Worm (Caenorhabditis elegans): ENCODE results near the gene col-169.

col-169 gene

DNA sequence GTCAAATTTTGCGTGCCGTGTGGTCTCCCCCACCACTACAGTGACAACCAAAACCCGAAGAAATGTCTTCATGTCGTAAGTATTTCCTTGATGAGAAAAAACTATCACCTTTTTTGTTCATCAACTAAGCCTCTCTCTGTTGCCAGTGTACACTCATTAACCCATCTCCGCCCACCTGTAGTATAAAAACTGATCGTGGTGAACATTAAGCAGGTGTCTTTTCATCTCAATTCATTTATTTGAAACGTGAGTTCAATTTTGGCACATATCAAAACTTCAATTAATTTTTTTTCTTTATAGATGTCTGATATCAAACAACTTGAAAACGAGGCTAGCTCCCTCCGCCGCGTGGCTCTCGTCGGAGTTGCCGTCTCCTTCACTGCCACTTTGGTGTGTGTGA lies 2.4 kb downstream of the col-169 start, which contains the start of gene col-170:
TSS of gene col-170 (plus strand) at position 301 of the 400 bp plus-strand sequence.
- TF ChIP-seq unc-62 (GFP tag; optimal IDR thresholded peaks at IDR 0.05): no peak

DNA sequence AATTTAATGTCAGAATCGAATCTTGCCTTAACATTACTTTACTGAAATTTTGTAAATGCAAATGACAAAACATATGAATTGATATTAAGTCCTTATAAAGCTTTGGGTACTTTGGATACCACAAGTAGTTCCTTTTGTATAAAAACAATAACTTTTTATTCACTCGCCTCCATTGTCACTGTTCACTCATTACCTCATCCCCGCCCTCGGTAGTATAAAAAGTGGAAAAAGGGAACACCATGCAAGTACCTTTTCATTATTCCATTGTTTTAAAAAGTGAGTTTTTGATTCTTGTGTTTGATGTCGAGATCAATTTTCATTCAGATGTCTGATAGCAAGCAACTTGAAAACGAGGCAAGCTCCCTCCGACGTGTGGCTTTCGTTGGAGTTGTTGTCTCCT lies 5.0 kb downstream of the col-169 start, which contains the start of gene col-171:
TSS of gene col-171 (plus strand) at position 301 of the 400 bp plus-strand sequence.
- TF ChIP-seq unc-62 (GFP tag; optimal IDR thresholded peaks at IDR 0.05): no peak

DNA sequence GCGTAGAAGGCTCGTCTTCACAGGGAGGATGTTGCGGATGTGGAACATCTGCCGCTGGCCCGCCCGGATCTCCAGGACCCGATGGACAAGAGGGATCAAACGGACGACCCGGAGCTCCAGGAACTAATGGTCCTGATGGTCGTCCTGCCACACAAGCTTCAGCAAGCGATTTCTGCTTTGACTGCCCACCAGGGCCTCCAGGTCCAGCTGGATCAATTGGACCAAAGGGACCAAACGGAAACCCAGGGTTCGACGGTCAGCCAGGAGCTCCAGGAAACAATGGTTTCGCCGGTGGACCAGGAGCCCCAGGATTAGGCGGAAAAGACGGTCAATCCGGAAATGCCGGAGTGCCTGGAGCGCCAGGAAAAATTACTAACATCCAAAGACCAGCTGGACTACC lies 5.6 kb downstream of the col-169 start:
- TF ChIP-seq unc-62 (GFP tag; optimal IDR thresholded peaks at IDR 0.05): no peak

DNA sequence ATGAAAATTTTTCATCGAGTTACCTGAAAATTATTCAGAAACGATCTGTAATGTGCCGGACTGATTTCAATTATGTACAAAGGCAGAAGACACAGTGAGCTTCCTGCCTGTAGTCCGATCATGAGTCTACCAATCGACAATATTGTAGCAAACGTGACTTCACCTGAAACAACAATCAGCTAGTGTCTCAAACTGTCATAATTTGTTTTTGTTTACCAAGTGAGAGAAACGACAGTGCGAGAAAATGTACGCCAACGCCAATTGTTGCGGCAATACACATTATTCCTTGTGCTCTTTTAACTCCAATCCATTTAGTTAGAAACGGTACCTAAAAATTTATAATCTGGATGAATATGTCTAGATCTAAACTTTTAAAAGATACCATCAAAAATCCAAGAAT lies 8.4 kb downstream of the col-169 start:
- no peak for TF ChIP-seq unc-62 (GFP tag; optimal IDR thresholded peaks at IDR 0.05)

DNA sequence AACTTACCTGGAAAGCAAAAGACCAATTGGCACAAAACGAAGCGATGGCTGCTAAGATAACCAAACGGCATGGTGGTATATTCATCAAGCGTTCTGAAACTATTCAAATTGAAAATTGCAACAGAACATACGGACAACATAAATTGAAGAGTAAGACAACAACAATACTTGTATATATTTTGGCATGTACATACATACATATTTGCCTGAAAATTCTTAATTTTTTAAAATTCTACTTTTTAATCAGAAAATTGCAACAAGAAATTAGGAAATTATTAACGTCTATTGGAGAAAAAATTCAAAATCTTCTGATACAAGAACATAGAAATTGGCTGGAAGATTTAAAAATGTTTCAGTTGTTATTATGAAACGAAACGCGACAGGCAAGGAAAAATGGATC lies 9.0 kb downstream of the col-169 start, which contains the start of gene C03B1.13:
TSS of gene C03B1.13 (minus strand) at position 101 of the 400 bp plus-strand sequence.
- no peak for TF ChIP-seq unc-62 (GFP tag; optimal IDR thresholded peaks at IDR 0.05)

DNA sequence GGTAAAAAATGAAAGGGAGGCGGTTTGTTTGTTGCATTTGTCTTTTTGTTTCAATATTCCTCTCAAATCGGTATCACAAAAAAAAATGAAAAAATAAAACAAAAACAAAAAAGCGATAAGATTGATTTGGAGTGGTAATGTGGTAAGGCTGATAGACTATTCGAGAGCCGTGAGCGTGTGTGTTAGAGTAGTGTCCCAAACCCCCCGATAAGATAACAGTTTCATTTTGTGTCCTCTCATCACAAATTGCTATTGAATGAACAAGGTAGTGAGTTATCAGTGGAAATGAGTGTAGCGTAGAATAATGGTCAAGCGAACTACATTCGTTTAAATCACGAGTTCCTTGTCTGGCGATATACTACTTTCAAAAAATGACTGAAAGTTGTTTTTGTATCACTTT lies 9.5 kb downstream of the col-169 start:
- TF ChIP-seq unc-62 (GFP tag; optimal IDR thresholded peaks at IDR 0.05): no peak

DNA sequence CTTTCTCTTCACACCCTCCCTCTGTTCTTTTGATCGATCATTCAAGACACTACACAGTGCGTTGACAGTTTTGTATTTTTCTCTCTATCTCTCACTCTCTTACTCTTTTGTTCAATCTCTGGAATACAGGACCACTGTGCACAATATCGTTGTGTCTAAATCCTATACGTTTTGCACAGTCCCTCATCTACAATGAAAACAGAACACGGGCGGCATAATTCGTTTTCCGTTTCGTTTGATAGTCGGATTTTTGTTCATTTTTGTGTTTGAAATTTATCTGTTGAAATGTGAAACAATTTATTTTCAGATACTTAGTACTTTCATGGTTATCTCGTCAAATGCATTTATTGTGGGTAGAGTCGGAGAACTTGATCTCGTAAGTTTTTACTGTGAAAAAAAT lies 12.6 kb downstream of the col-169 start, which contains the start of gene C03B1.7:
TSS of gene C03B1.7 (plus strand) at position 301 of the 400 bp plus-strand sequence.
- no peak for TF ChIP-seq unc-62 (GFP tag; optimal IDR thresholded peaks at IDR 0.05)

DNA sequence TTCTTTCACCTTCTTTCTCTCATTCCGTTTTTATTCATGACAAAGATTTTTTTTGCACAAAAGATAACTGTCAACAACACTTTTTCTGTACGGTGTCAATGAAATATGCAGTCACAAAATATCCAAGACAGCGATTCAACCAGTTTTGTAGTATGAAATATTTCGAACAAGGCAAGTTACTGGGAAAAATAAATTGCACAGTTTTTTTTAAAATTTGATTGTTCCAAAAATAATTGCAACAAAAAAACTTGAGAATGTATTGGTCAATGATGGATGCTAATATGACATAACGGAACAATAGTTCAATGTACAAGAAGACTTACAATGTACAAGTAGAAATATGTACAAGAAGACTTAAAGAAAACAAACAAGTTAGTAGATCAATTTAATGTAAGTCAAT lies 16.8 kb downstream of the col-169 start:
- no peak for TF ChIP-seq unc-62 (GFP tag; optimal IDR thresholded peaks at IDR 0.05)

DNA sequence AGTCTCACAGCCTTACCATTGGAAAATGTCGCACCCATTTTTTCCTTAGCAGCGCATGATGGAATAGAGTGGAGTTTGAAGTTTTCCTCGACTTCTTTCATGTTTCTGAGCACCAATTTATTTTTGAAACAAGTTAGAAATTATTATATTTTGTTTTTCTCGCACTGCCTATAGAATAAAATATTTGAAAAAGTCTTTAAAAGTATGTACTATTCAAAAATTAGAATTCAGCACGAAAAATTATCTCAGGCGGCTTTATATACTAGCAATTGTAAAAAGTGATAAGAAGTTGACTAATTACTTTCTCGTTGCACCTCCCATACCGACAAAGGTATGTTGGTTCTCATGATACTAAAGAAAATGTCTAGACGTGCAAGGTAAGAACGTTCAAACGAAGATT lies 18.1 kb downstream of the col-169 start, which contains the start of gene C03B1.9:
TSS of gene C03B1.9 (minus strand) at position 101 of the 400 bp plus-strand sequence.
- TF ChIP-seq unc-62 (GFP tag; optimal IDR thresholded peaks at IDR 0.05): no peak

DNA sequence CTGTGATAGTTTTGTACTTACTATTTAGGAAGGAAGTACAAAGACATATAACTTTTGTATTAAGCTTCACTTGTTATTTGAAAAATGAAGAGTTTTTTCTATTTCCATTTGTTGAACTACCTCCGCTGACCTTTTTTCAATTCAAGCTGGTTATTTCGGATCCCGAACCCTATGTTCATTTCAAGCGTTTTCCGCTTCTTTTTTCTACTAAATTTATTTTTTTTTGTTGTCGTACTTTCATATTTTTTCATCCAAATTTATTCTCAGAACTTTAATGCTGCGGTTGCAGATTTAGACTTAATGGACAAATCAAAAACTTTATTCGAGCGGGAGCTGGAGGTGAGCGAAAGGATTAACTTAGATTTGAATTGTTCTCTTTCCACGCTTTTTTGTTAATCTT lies 21.1 kb downstream of the col-169 start, which contains the start of gene C03B1.6:
TSS of gene C03B1.6 (plus strand) at position 301 of the 400 bp plus-strand sequence.
- no peak for TF ChIP-seq unc-62 (GFP tag; optimal IDR thresholded peaks at IDR 0.05)

DNA sequence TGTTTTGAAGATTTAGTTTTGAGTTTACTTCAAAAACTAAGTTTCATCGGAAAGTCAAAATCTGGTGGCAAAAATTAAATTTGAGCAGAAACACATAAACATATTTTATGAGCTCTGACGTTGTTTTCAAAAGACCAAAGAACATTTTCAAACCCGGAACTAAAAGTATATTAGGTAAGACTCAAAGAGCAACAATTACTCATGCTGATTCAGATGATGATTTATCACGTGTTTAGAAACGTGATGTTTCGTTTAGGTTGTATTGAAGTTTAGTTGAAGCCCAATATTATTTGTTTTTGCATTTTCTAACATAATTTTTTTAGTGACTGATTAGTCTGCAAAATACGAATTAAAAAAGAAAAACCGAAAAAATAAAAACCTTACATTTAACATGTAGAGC lies 24.8 kb downstream of the col-169 start:
- TF ChIP-seq unc-62 (GFP tag; optimal IDR thresholded peaks at IDR 0.05): no peak

DNA sequence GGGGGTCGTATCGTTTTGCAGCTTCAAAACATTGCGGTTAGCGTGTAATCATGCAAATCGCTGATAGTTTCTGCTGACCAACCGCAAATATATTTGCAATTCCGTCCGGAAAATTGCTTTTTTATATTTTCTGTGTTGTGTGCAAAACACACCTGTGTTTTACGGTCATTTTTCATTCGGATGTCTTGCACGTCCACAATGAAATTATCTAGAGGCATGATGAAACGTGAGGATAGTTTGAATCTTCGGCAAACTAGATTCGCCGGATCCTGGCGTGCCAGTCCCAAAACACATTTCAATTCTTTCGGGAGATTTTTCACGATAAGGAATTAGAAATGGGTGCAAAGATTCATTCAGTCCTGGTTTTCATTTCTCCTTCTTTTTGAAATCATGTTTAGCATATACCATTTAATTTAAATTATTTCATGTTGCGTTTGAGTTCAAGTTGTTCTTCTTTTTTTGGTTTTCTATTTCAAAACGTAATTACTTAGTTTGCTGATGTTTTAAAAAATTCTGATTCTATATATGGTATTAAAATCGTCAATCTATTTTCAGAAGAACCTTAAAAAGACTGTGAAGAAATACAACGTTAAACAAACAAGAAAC lies 26.2 kb downstream of the col-169 start, which contains the start of gene C03B1.5:
TSS of gene C03B1.5 (plus strand) at position 556 of the 606 bp plus-strand sequence.
- no peak for TF ChIP-seq unc-62 (GFP tag; optimal IDR thresholded peaks at IDR 0.05)

DNA sequence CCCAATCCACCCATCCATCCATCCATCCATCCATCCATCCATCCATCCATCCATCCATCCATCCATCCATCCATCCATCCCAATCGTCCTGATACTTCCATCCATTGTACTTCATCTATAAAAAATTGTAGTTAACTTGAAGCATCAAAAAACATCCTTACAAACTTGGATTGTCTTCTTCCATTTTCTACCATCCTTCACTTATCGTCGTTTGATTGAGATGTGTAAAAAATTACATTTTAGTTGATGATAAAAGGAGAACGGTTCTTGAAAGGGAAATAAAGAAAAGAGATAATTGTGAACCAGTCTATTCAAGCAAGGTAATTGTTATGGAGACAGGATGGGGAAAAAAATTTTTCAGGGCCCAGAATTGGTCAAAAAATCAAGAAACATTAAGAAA lies 28.8 kb downstream of the col-169 start, which contains the start of gene C03B1.10:
TSS of gene C03B1.10 (minus strand) at position 101 of the 400 bp plus-strand sequence.
- TF ChIP-seq unc-62 (GFP tag; optimal IDR thresholded peaks at IDR 0.05): no peak

DNA sequence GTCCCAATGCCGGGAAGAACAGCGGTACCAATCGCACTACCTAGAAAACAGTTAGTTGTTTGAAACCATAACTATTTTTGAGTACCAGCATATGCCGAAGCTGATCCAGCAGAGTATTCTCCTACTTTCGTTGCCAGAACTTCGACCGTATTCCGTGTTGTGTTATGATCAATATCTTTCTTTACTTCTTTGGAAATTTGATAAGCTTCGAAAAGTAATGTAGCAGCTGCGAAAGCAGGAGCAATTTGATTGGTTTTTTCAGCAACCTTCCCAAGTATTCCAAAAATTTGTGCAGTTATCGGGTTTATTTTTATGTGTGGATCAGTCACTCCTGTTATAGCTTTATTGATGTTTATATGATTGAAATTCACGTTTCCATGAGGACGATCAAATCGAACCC lies 31.1 kb downstream of the col-169 start:
- TF ChIP-seq unc-62 (GFP tag; optimal IDR thresholded peaks at IDR 0.05): no peak

DNA sequence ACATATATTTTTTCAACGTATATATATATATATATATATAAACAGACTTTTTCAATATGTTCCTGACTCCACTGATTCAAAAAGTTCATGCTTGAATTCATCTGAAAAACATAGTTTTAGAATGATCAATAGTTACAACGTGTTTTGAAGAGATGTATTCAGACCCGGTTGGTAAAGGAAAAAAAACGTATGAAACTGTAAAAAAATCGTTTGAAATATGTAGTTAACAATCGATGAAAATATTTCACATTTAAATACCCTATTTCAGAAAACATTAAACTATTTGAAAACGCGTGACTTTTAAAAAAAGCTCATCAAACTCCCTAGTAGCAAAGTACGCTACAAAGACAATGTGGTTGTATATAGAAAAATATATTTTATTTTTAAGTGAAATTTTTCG lies 31.7 kb downstream of the col-169 start, which contains the start of gene C03B1.14:
TSS of gene C03B1.14 (minus strand) at position 101 of the 400 bp plus-strand sequence.
- no peak for TF ChIP-seq unc-62 (GFP tag; optimal IDR thresholded peaks at IDR 0.05)

DNA sequence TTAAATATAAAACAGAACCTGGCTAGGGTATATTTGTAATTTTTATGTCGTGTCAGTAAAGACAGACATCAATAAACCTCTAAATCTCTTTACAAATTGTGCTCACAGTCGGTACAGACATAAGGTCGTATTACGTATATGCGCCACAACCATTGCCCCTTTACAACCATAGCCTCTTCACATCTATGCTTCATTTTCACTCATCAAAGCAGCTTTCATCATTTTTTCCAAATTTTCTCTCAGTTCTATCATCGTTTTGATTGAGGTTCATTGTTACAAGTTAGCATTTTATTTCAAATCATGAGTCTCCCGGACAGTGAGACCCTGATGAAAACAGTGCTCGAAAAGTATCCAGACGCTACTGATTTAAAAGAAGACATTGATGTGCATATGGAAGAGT lies 35.2 kb downstream of the col-169 start, which contains the start of gene C03B1.4:
TSS of gene C03B1.4 (plus strand) at position 301 of the 400 bp plus-strand sequence.
- TF ChIP-seq unc-62 (GFP tag; optimal IDR thresholded peaks at IDR 0.05): no peak

DNA sequence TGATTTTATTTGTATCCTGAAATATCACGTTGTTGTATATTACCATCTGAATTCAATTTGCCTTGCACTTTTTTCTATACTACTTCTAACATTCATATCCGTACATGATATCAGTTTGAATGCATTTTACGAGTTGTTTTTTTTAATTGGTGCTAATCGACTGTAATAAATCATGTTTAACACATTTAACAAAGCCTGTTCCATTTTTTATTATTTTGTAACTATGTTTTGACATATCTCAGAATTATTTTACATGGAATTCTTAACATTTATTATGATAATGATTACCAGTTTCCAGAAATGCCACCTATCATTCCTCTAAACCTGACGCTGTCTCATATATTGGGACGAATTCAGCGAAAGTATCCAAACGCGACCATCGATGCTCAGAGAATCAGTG lies 36.8 kb downstream of the col-169 start, which contains the start of gene C03B1.3:
TSS of gene C03B1.3 (plus strand) at position 301 of the 400 bp plus-strand sequence.
- TF ChIP-seq unc-62 (GFP tag; optimal IDR thresholded peaks at IDR 0.05): no peak
